Worm (Caenorhabditis elegans) whole organism, late embryonic: Measurements from ENCODE around the gene abhd-12.

Experiments used
- C08G9.2 ChIP-seq: sonication (generic microtip); optimal IDR thresholded peaks from 2 replicates; lab custom pipeline; 2016; ENCODE audit warnings: mild to moderate bottlenecking, missing genetic modification characterization, moderate library complexity, missing compliant biosample characterization
- C38D4.7 ChIP-seq: fragments of 200-800 bp; sonication (Bioruptor generic); optimal IDR thresholded peaks from 2 replicates; lab custom pipeline; 2018; ENCODE audit warnings: mild to moderate bottlenecking, missing genetic modification characterization, moderate library complexity, missing compliant biosample characterization
- K02D7.2 ChIP-seq: sonication (generic microtip); optimal IDR thresholded peaks from 2 replicates; lab custom pipeline; 2017; ENCODE audit warnings: mild to moderate bottlenecking, missing genetic modification characterization, missing compliant biosample characterization
- ama-1 ChIP-seq: fragments of 150-350 bp; optimal IDR thresholded peaks from 2 replicates; lab custom pipeline; 2014
- ceh-18 ChIP-seq: sonication (generic microtip); optimal IDR thresholded peaks from 2 replicates; lab custom pipeline; 2016; ENCODE audit warnings: missing genetic modification characterization, missing compliant biosample characterization
- ceh-19 ChIP-seq: fragments of 200-800 bp; sonication (Bioruptor generic); optimal IDR thresholded peaks from 2 replicates; lab custom pipeline; 2018; ENCODE audit warnings: mild to moderate bottlenecking, missing genetic modification characterization, missing compliant biosample characterization
- ceh-24 ChIP-seq: sonication (generic microtip); optimal IDR thresholded peaks from 2 replicates; lab custom pipeline; 2016; ENCODE audit warnings: mild to moderate bottlenecking, missing genetic modification characterization, missing compliant biosample characterization
- ceh-34 ChIP-seq: sonication (generic microtip); optimal IDR thresholded peaks from 2 replicates; lab custom pipeline; 2016; ENCODE audit warnings: mild to moderate bottlenecking, missing genetic modification characterization, missing compliant biosample characterization
- ceh-45 ChIP-seq: fragments of 200-800 bp; sonication (Bioruptor generic); IDR thresholded peaks from 2 replicates; pipeline ENCODE4 v1.3.6; 2022; ENCODE audit warnings: missing genetic modification reagents, missing genetic modification characterization, missing compliant biosample characterization
- dve-1 ChIP-seq: sonication (generic microtip); optimal IDR thresholded peaks from 2 replicates; lab custom pipeline; 2017; ENCODE audit warnings: antibody characterized with exemption, mild to moderate bottlenecking, missing genetic modification characterization, missing compliant biosample characterization
- elt-4 ChIP-seq: sonication (generic microtip); optimal IDR thresholded peaks from 2 replicates; lab custom pipeline; 2016; ENCODE audit warnings: missing genetic modification characterization, missing compliant biosample characterization
- eyg-1 ChIP-seq: sonication (generic microtip); optimal IDR thresholded peaks from 2 replicates; lab custom pipeline; 2016; ENCODE audit warnings: missing genotype, missing genetic modification characterization, missing compliant biosample characterization
- fax-1 ChIP-seq: sonication (generic microtip); optimal IDR thresholded peaks from 2 replicates; lab custom pipeline; 2016; ENCODE audit warnings: missing genotype, missing genetic modification characterization, missing compliant biosample characterization
- fkh-6 ChIP-seq: sonication (generic microtip); optimal IDR thresholded peaks from 2 replicates; lab custom pipeline; 2016; ENCODE audit warnings: missing genetic modification characterization, missing compliant biosample characterization
- gmeb-2 ChIP-seq: sonication (generic microtip); optimal IDR thresholded peaks from 2 replicates; lab custom pipeline; 2016; ENCODE audit warnings: missing genetic modification characterization, inconsistent platforms, missing compliant biosample characterization
- hlh-13 ChIP-seq: fragments of 200-800 bp; sonication (Bioruptor generic); optimal IDR thresholded peaks from 2 replicates; lab custom pipeline; 2018; ENCODE audit warnings: mild to moderate bottlenecking, missing genetic modification characterization, missing compliant biosample characterization
- hlh-15 ChIP-seq: sonication (generic microtip); optimal IDR thresholded peaks from 2 replicates; lab custom pipeline; 2016; ENCODE audit warnings: missing genetic modification characterization, missing compliant biosample characterization
- hlh-30 ChIP-seq: sonication (generic microtip); optimal IDR thresholded peaks from 2 replicates; lab custom pipeline; 2017; ENCODE audit warnings: antibody characterized with exemption, missing genetic modification characterization, missing compliant biosample characterization; ENCODE audit not compliant: insufficient read depth
- hlh-6 ChIP-seq: sonication (generic microtip); optimal IDR thresholded peaks from 2 replicates; lab custom pipeline; 2016; ENCODE audit warnings: missing genotype, missing genetic modification characterization, missing compliant biosample characterization
- madf-2 ChIP-seq: sonication (generic microtip); optimal IDR thresholded peaks from 2 replicates; lab custom pipeline; 2017; ENCODE audit warnings: missing genetic modification characterization, missing compliant biosample characterization
- nhr-232 ChIP-seq: sonication (generic microtip); optimal IDR thresholded peaks from 2 replicates; lab custom pipeline; 2016; ENCODE audit warnings: missing genetic modification characterization, missing compliant biosample characterization
- npax-4 ChIP-seq: sonication (generic microtip); optimal IDR thresholded peaks from 2 replicates; lab custom pipeline; 2016; ENCODE audit warnings: missing genetic modification characterization, missing compliant biosample characterization
- odd-2 ChIP-seq: sonication (generic microtip); optimal IDR thresholded peaks from 2 replicates; lab custom pipeline; 2017; ENCODE audit warnings: antibody characterized with exemption, mild to moderate bottlenecking, missing genetic modification characterization, missing compliant biosample characterization
- ref-2 ChIP-seq: sonication (generic microtip); optimal IDR thresholded peaks from 2 replicates; lab custom pipeline; 2016; ENCODE audit warnings: missing genetic modification characterization, missing compliant biosample characterization
- sox-2 ChIP-seq: fragments of 200-800 bp; sonication (Bioruptor generic); IDR thresholded peaks from 2 replicates; pipeline ENCODE4 v1.3.6; 2022; ENCODE audit warnings: missing genetic modification reagents, missing genetic modification characterization, missing compliant biosample characterization
- sox-4 ChIP-seq: sonication (generic microtip); optimal IDR thresholded peaks from 2 replicates; lab custom pipeline; 2017; ENCODE audit warnings: mild to moderate bottlenecking, missing genetic modification characterization, inconsistent platforms, missing compliant biosample characterization
- syd-9 ChIP-seq: sonication (generic microtip); optimal IDR thresholded peaks from 2 replicates; lab custom pipeline; 2016; ENCODE audit warnings: mild to moderate bottlenecking, missing genetic modification characterization, moderate library complexity, missing compliant biosample characterization
- tbx-7 ChIP-seq: sonication (generic microtip); optimal IDR thresholded peaks from 2 replicates; lab custom pipeline; 2016; ENCODE audit warnings: missing genotype, missing genetic modification characterization, missing compliant biosample characterization
- unc-42 ChIP-seq: sonication (generic microtip); optimal IDR thresholded peaks from 2 replicates; lab custom pipeline; 2016; ENCODE audit warnings: missing genotype, missing genetic modification characterization, missing compliant biosample characterization
- unc-86 ChIP-seq: sonication (generic microtip); optimal IDR thresholded peaks from 2 replicates; lab custom pipeline; 2016; ENCODE audit warnings: missing genetic modification characterization, missing compliant biosample characterization

abhd-12 gene

DNA sequence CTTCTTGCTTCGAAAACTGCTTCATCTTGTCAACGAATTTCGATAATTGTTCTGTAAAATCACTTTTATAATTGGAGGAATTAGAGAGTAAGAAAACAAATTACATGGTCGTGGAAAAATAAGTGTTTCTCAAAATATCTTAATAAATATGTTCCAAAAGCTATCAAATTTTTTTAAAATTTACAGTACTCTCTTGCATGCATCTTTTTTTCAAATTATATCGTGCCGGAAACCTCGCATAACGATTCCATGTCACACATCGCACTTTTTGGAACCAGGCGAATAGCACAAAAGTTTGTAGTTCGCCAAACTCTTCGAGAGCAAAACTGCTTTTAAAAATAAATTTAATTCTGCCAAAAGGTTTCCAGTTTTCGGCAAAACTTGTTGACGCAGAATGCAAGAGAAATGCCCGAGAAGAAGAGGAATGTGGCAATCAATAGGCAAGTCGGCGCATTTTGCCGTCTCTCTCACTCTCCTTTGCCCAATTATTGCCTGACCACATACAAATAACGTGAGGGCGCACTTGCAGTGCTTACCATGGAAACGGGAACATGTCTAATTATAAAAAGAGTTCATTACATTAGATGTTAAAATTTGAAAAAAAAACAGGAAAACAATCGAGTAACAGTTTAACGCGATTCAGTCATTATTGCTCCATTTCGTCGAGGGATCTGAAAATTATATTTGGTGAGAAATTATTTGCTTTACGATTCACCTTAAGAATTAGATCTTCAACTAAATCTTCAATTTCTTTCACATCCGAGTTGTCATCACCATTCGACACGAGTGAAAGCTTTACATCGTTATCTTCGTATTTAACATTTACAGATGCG lies 24.0 kb downstream of the abhd-12 start, which contains the start of gene Y97E10AR.3:
Gene Y97E10AR.3 (minus strand): TSS at position 51 of the 833 bp plus-strand sequence.
- TF ChIP-seq unc-42 (peak; percentile 21), hlh-6 (tag; lab: Kevin White, UChicago) (no peak)

- TF ChIP-seq ceh-18 (tag; lab: Kevin White, UChicago): no peak
- TF ChIP-seq ref-2 (tag; lab: Kevin White, UChicago): no peak
- TF ChIP-seq ceh-34 (tag; lab: Kevin White, UChicago): no peak
- TF ChIP-seq hlh-13 (GFP tag; lab: Kevin White, UChicago): no peak
- TF ChIP-seq ceh-24 (tag; lab: Kevin White, UChicago): no peak
- TF ChIP-seq C08G9.2 (tag; lab: Kevin White, UChicago): no peak
- TF ChIP-seq syd-9 (tag; lab: Kevin White, UChicago): no peak
- no peak for TF ChIP-seq sox-4
- TF ChIP-seq unc-86 (tag; lab: Kevin White, UChicago): no peak
- TF ChIP-seq dve-1: no peak
- TF ChIP-seq fax-1 (tag; lab: Kevin White, UChicago): no peak
- TF ChIP-seq tbx-7: no peak
- no peak for TF ChIP-seq nhr-232
- no peak for TF ChIP-seq C38D4.7
- TF ChIP-seq ceh-19 (GFP tag; lab: Kevin White, UChicago): no peak
- no peak for TF ChIP-seq npax-4 (tag; lab: Kevin White, UChicago)
- no peak for TF ChIP-seq K02D7.2 (tag; lab: Kevin White, UChicago)
- no peak for TF ChIP-seq elt-4 (tag; lab: Kevin White, UChicago)
Measured at ce11 chrV:8010103-8010502, 26.4 kb downstream of the abhd-12 start, which contains the start of gene Y97E10AR.4. Gene Y97E10AR.4 (minus strand): TSS chrV:8010233.

DNA sequence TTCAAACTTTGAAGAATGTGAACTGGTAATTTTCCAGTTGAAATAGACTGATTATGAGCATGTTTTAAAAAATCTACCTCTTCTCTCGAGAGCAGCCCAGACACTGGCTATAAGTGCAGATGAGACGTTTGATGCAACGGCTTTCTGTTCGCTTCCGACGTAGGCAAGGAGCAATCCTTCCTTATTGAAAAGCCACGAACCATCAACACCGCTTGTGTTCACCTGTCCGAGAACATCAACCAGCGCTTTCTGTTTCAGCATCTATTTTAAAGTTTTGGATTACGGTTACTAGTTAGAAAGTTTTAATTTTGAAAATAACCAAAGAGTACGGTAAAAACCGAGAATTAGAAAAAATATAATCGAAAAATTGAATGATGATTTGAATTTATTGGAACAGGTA lies 27.2 kb downstream of the abhd-12 start, which contains the start of gene lmtr-2:
Gene lmtr-2 (minus strand): TSS at position 261 of the 400 bp plus-strand sequence.
- TF ChIP-seq ama-1 (lab: Kevin White, UChicago): peak; percentile 33
- no peak for TF ChIP-seq sox-4
- TF ChIP-seq, all 69 proteins: peak for 1

DNA sequence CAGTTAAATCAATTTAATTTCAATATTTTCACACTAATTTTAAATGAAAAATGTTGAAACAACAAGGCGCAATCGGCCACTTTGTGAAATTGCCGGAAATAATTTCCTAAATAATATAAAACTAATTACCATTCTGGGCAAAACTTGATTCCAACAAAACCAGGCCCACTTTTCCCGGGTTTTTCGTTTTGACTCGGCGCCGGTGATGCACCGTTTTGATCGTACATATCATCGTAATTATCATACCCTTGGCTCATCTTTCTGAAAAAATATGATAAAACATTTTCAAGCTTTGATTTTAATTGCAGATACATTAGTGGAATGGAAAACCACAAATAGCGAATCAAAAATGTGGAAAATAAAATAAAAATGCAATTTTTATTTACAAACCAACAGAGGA lies 28.4 kb downstream of the abhd-12 start, which contains the start of gene rpb-9:
Gene rpb-9 (minus strand): TSS at position 314 of the 400 bp plus-strand sequence.
- TF ChIP-seq unc-86 (tag; lab: Kevin White, UChicago): no peak
- no peak for TF ChIP-seq eyg-1 (tag; lab: Kevin White, UChicago)
- no peak for TF ChIP-seq hlh-6 (tag; lab: Kevin White, UChicago)
- TF ChIP-seq odd-2 (tag; lab: Kevin White, UChicago): no peak
- TF ChIP-seq sox-4: no peak

- TF ChIP-seq unc-42 (peak; percentile 30), sox-2 (GFP tag; lab: Robert Waterston, UW) (no peak), hlh-30 (tag; lab: Kevin White, UChicago) (peak; percentile 90)
Measured at ce11 chrV:8013901-8014388, 30.3 kb downstream of the abhd-12 start, which contains the start of gene Y97E10AR.6. Gene Y97E10AR.6 (minus strand): TSS chrV:8013951.

ce11 chrV:8016928-8017327 lies 33.2 kb downstream of the abhd-12 start, which contains the start of gene sptl-2:
Gene sptl-2 (plus strand): TSS chrV:8017207.
- TF ChIP-seq nhr-232 (no peak), ref-2 (tag; lab: Kevin White, UChicago) (no peak), gmeb-2 (no peak), ceh-45 (GFP tag; lab: Robert Waterston, UW) (no peak), ceh-34 (tag; lab: Kevin White, UChicago) (no peak), madf-2 (tag; lab: Kevin White, UChicago) (no peak), ama-1 (lab: Kevin White, UChicago) (no peak), hlh-15 (tag; lab: Kevin White, UChicago) (no peak), fkh-6 (tag; lab: Kevin White, UChicago) (no peak), dve-1 (no peak)
